ENCODE assay signal across 2 worm cellular contexts in the genomic region with DNA sequence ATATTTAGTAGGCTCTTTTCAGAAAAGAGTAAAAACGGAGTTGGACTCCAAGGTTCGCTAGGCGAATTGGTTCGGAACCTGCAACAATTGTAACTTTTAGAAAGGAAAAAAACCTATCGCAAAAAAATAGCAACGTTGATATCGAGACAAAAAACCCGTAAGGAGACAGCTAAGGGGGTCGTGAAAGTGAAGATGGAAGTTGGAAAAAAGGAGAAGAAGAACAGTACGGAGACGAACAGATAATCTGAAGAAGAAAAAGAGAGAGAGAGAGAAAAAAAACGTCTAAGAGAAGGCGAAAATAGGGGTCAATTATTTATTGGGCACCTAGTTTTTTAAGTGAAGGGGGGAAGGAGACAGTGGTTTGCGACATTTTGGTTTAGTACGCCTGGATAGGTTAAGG.
A peak's percentile ranks its signal among the peaks of the same experiment; 100 is the strongest.
TF ChIP-seq lines count a peak whose summit lies in the region.

A gene (minus strand): TSS at position 78 of the 400 bp plus-strand sequence.

TF ChIP-seq in whole organism, L1 larva, 84 proteins besides CTCF, POLR2A, EP300 and RAD21:
- TF ChIP-seq blmp-1 (tag; optimal IDR thresholded peaks at IDR 0.05; lab: Kevin White, UChicago): peak; percentile 73
- no peak for TF ChIP-seq mdl-1 (tag; optimal IDR thresholded peaks at IDR 0.05; lab: Kevin White, UChicago)

TF ChIP-seq in whole organism, L2 larva, 48 proteins besides CTCF, POLR2A, EP300 and RAD21:
- peak; percentile 31 for TF ChIP-seq blmp-1 (tag; optimal IDR thresholded peaks at IDR 0.05; lab: Kevin White, UChicago; ENCODE audit: insufficient read depth)
- TF ChIP-seq unc-62 (GFP tag; optimal IDR thresholded peaks at IDR 0.05; lab: Kevin White, UChicago): no peak
